Worm (Caenorhabditis elegans) whole organism, L2 larva: Measurements from ENCODE around the gene T08D10.4.

ENCODE experiments used
- C34F6.9 ChIP-seq: fragments of 150-350 bp; optimal IDR thresholded peaks from 2 replicates; lab custom pipeline; 2014; ENCODE audit warnings: missing biosample characterization, missing genetic modification characterization
- F13H6.1 ChIP-seq: sonication (generic microtip); optimal IDR thresholded peaks from 2 replicates; lab custom pipeline; 2016; ENCODE audit warnings: missing genetic modification characterization, missing compliant biosample characterization
- R02D3.7 ChIP-seq: fragments of 150-350 bp; optimal IDR thresholded peaks from 2 replicates; lab custom pipeline; 2014; ENCODE audit warnings: missing biosample characterization, missing genetic modification characterization
- Y55F3AM.14 ChIP-seq: fragments of 200-800 bp; sonication (Bioruptor generic); optimal IDR thresholded peaks from 2 replicates; lab custom pipeline; 2018; ENCODE audit warnings: mild to moderate bottlenecking, missing genetic modification characterization, missing compliant biosample characterization
- ZK546.5 ChIP-seq: sonication (generic microtip); optimal IDR thresholded peaks from 2 replicates; lab custom pipeline; 2017; ENCODE audit warnings: missing biosample characterization, missing genetic modification characterization
- alr-1 ChIP-seq: fragments of 150-350 bp; optimal IDR thresholded peaks from 2 replicates; lab custom pipeline; 2014; ENCODE audit warnings: missing biosample characterization, missing genetic modification characterization
- aly-2 ChIP-seq: fragments of 150-350 bp; optimal IDR thresholded peaks from 2 replicates; lab custom pipeline; 2014; ENCODE audit warnings: missing biosample characterization, missing genetic modification characterization
- ama-1 ChIP-seq: fragments of 150-350 bp; optimal IDR thresholded peaks from 2 replicates; lab custom pipeline; 2018; ENCODE audit warnings: inconsistent platforms
- blmp-1 ChIP-seq: sonication (generic microtip); optimal IDR thresholded peaks from 2 replicates; lab custom pipeline; 2017; ENCODE audit warnings: missing genetic modification characterization, mild to moderate bottlenecking, missing compliant biosample characterization, antibody characterized with exemption, moderate library complexity; ENCODE audit not compliant: insufficient read depth
- ceh-16 ChIP-seq: fragments of 150-350 bp; optimal IDR thresholded peaks from 2 replicates; lab custom pipeline; 2014; ENCODE audit warnings: missing biosample characterization, missing genetic modification characterization
- ceh-82 ChIP-seq: fragments of 150-350 bp; optimal IDR thresholded peaks from 2 replicates; lab custom pipeline; 2014; ENCODE audit warnings: missing biosample characterization, missing genetic modification characterization
- crh-2 ChIP-seq: sonication (generic microtip); optimal IDR thresholded peaks from 2 replicates; lab custom pipeline; 2017; ENCODE audit warnings: missing biosample characterization, missing genetic modification characterization
- egl-27 ChIP-seq: sonication (generic microtip); optimal IDR thresholded peaks from 3 replicates; lab custom pipeline; 2017; ENCODE audit warnings: missing biosample characterization, missing genetic modification reagents, missing genetic modification characterization
- elt-1 ChIP-seq: fragments of 150-350 bp; optimal IDR thresholded peaks from 2 replicates; lab custom pipeline; 2014; ENCODE audit warnings: missing biosample characterization, missing genetic modification characterization
- elt-3 ChIP-seq: sonication (generic microtip); optimal IDR thresholded peaks from 2 replicates; lab custom pipeline; 2017; ENCODE audit warnings: missing biosample characterization, missing genetic modification characterization
- fos-1 ChIP-seq: fragments of 150-350 bp; optimal IDR thresholded peaks from 2 replicates; lab custom pipeline; 2014; ENCODE audit warnings: missing biosample characterization, missing genetic modification characterization
- gmeb-1 ChIP-seq: fragments of 150-350 bp; optimal IDR thresholded peaks from 2 replicates; lab custom pipeline; 2014; ENCODE audit warnings: missing biosample characterization, missing genetic modification characterization
- lin-11 ChIP-seq: fragments of 150-350 bp; sonication (generic microtip); optimal IDR thresholded peaks from 2 replicates; lab custom pipeline; 2014; ENCODE audit warnings: missing biosample characterization, missing genetic modification characterization, inconsistent platforms, mixed read lengths
- lin-13 ChIP-seq: fragments of 150-350 bp; optimal IDR thresholded peaks from 2 replicates; lab custom pipeline; 2014; ENCODE audit warnings: missing biosample characterization, missing genetic modification reagents, missing genetic modification characterization
- mab-5 ChIP-seq: fragments of 150-350 bp; optimal IDR thresholded peaks from 2 replicates; lab custom pipeline; 2014; ENCODE audit warnings: missing biosample characterization, missing genetic modification characterization
- mbf-1 ChIP-seq: sonication (generic microtip); optimal IDR thresholded peaks from 2 replicates; lab custom pipeline; 2017; ENCODE audit warnings: missing biosample characterization, missing genetic modification characterization
- mdl-1 ChIP-seq, 2 experiments: fragments of 150-350 bp in 1 of 2; sonication (generic microtip) in 1 of 2; optimal IDR thresholded peaks; 2 replicates each; lab custom pipeline; 2017; ENCODE audit warnings: missing biosample characterization in 2 of 2, missing genetic modification characterization in 2 of 2
- nhr-10 ChIP-seq: sonication (generic microtip); optimal IDR thresholded peaks from 2 replicates; lab custom pipeline; 2017; ENCODE audit warnings: missing biosample characterization, missing genetic modification characterization
- nhr-11 ChIP-seq: fragments of 150-350 bp; optimal IDR thresholded peaks from 2 replicates; lab custom pipeline; 2014; ENCODE audit warnings: missing biosample characterization, missing genetic modification characterization
- nhr-12 ChIP-seq: fragments of 150-350 bp; optimal IDR thresholded peaks from 2 replicates; lab custom pipeline; 2014; ENCODE audit warnings: missing biosample characterization, missing genetic modification characterization
- nhr-129 ChIP-seq: fragments of 150-350 bp; optimal IDR thresholded peaks from 2 replicates; lab custom pipeline; 2014; ENCODE audit warnings: missing biosample characterization, missing genetic modification characterization
- nhr-21 ChIP-seq: fragments of 150-350 bp; optimal IDR thresholded peaks from 2 replicates; lab custom pipeline; 2014; ENCODE audit warnings: missing biosample characterization, missing genetic modification characterization
- nhr-23 ChIP-seq: fragments of 150-350 bp; optimal IDR thresholded peaks from 2 replicates; lab custom pipeline; 2014; ENCODE audit warnings: missing biosample characterization, missing genetic modification reagents, missing genetic modification characterization
- nhr-237 ChIP-seq: fragments of 150-350 bp; optimal IDR thresholded peaks from 2 replicates; lab custom pipeline; 2014; ENCODE audit warnings: missing biosample characterization, missing genetic modification characterization
- nhr-6 ChIP-seq: fragments of 150-350 bp; optimal IDR thresholded peaks from 2 replicates; lab custom pipeline; 2014; ENCODE audit warnings: missing biosample characterization, missing genetic modification characterization
- nhr-77 ChIP-seq: fragments of 150-350 bp; optimal IDR thresholded peaks from 2 replicates; lab custom pipeline; 2014; ENCODE audit warnings: missing biosample characterization, missing genetic modification characterization
- peb-1 ChIP-seq: fragments of 150-350 bp; optimal IDR thresholded peaks from 2 replicates; lab custom pipeline; 2014; ENCODE audit warnings: missing biosample characterization, missing genetic modification characterization
- sem-4 ChIP-seq: fragments of 150-350 bp; optimal IDR thresholded peaks from 2 replicates; lab custom pipeline; 2014; ENCODE audit warnings: missing biosample characterization, missing genetic modification reagents, missing genetic modification characterization
- skn-1 ChIP-seq: sonication (generic microtip); optimal IDR thresholded peaks from 2 replicates; lab custom pipeline; 2017; ENCODE audit warnings: missing biosample characterization, missing genetic modification characterization
- sma-3 ChIP-seq: sonication (generic microtip); optimal IDR thresholded peaks from 2 replicates; lab custom pipeline; 2016; ENCODE audit warnings: missing genetic modification reagents, missing genetic modification characterization, missing compliant biosample characterization
- snpc-4 ChIP-seq: fragments of 150-350 bp; optimal IDR thresholded peaks from 2 replicates; lab custom pipeline; 2014; ENCODE audit warnings: missing biosample characterization, missing genetic modification characterization
- unc-39 ChIP-seq: fragments of 150-350 bp; optimal IDR thresholded peaks from 2 replicates; lab custom pipeline; 2014; ENCODE audit warnings: missing biosample characterization, missing genetic modification characterization
- unc-62 ChIP-seq: fragments of 150-350 bp; optimal IDR thresholded peaks from 2 replicates; lab custom pipeline; 2014; ENCODE audit warnings: missing biosample characterization, missing genetic modification reagents, missing genetic modification characterization
- zag-1 ChIP-seq: fragments of 150-350 bp; optimal IDR thresholded peaks from 2 replicates; lab custom pipeline; 2014; ENCODE audit warnings: missing biosample characterization, missing genetic modification characterization
- ztf-11 ChIP-seq: sonication (generic microtip); optimal IDR thresholded peaks from 2 replicates; lab custom pipeline; 2017; ENCODE audit warnings: missing biosample characterization, missing genetic modification characterization
- ztf-4 ChIP-seq: fragments of 150-350 bp; optimal IDR thresholded peaks from 2 replicates; lab custom pipeline; 2014; ENCODE audit warnings: missing biosample characterization, missing genetic modification characterization

T08D10.4 gene

DNA sequence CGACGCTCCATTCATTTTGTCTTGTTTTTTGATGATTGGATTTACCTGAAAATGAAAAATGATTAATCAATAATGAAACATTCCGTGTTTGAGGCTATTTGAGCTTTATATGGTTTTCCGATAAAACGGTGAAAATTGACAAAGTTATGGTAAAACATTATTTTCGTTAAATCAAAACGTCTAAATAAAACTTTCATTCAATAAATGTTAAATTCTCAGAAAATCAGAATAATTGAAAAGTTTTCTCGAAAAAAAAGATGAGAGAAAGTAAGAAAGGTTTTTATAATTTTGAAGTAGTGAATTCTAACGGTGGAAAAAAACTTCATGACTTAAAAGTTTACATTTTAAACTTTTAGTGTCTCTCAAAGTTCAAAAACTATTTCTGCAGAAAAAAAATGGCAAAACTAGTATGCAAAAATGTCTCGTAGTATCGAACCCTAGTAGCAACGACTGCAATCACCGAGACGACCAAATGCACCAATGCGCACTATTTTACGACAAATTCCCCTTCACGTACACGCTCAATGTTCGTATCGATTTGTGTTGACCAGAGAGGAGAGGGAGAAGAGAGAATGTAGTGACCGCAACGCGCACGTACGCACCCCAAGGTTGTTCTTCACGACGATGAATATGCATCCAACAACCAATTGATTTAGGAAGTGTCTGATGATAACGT is 6.2 kb downstream of the T08D10.4 start, which contains the start of gene nfya-1 (continued):
- TF ChIP-seq nhr-129: peak; percentile 88
- no peak for TF ChIP-seq alr-1 (tag; lab: Kevin White, UChicago)
- TF ChIP-seq ztf-4 (tag; lab: Kevin White, UChicago): no peak
- TF ChIP-seq nhr-23 (tag; lab: Kevin White, UChicago): no peak
- no peak for TF ChIP-seq Y55F3AM.14
- peak; percentile 78 for TF ChIP-seq crh-2
- peak; percentile 25 for TF ChIP-seq nhr-21 (tag; lab: Kevin White, UChicago)
- no peak for TF ChIP-seq mbf-1 (tag; lab: Kevin White, UChicago)
- TF ChIP-seq unc-39: no peak
- TF ChIP-seq nhr-10 (tag; lab: Kevin White, UChicago): no peak
- TF ChIP-seq fos-1: peak; percentile 18
- no peak for TF ChIP-seq ceh-82 (tag; lab: Kevin White, UChicago)
- peak; percentile 72 for TF ChIP-seq F13H6.1 (tag; lab: Kevin White, UChicago)
- no peak for TF ChIP-seq snpc-4
- TF ChIP-seq mab-5 (tag; lab: Kevin White, UChicago): no peak
- TF ChIP-seq elt-3 (tag; lab: Kevin White, UChicago): no peak

DNA sequence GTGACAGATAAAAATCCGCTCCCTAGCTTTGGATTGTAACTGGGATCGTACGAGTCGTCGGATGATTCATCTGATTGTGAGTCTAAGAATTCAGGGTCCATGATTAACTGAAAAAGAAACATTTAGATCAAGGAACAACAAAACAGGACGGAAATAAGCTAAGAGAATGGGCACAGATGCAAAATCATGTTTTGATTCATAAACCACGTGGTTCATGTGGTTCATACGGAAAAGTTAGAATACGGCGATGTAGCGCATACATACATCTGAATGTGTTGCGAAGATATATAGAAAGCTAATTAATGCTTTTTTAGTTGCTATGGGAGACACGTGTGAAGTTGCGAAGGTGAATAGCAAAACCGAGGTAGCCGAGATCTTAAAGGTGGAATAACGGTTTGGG is 11.2 kb downstream of the T08D10.4 start, which contains the start of gene F55G7.3:
TSS of gene F55G7.3 (minus strand) at position 101 of the 400 bp plus-strand sequence.
- TF ChIP-seq snpc-4 (no peak), nhr-21 (tag; lab: Kevin White, UChicago) (no peak), mbf-1 (tag; lab: Kevin White, UChicago) (no peak), gmeb-1 (tag; lab: Kevin White, UChicago) (no peak), unc-62 (no peak), R02D3.7 (tag; lab: Kevin White, UChicago) (no peak), alr-1 (tag; lab: Kevin White, UChicago) (no peak), ceh-82 (tag; lab: Kevin White, UChicago) (no peak), peb-1 (tag; lab: Kevin White, UChicago) (no peak), elt-3 (tag; lab: Kevin White, UChicago) (no peak), blmp-1 (tag; lab: Kevin White, UChicago) (no peak)

DNA sequence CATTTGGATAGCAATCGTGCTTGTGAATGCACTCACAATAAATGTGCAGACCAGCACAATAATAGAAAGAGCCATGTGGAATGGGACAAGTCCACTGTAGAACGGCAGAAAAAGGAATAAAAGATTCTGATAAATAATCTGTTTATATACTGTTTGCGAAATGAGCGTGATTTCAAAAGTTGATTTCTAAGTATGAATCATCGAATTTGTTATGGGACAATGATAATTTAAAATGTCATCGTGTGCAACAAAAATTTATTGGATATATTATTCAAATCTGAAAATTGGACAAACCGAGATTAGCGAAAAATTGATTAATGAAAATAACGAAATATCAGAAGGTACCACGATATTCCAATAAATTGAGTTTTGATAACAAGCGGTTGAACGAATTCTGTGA is 14.3 kb downstream of the T08D10.4 start, which contains the start of gene F55G7.5:
TSS of gene F55G7.5 (minus strand) at position 101 of the 400 bp plus-strand sequence.
- TF ChIP-seq gmeb-1 (tag; lab: Kevin White, UChicago) (no peak), Y55F3AM.14 (no peak), ama-1 (no peak), aly-2 (no peak), unc-39 (no peak), sem-4 (tag; lab: Kevin White, UChicago) (no peak), unc-62 (no peak), nhr-6 (no peak), sma-3 (GFP tag; lab: Kevin White, UChicago) (no peak)
- TF ChIP-seq, all 48 proteins: peak for 0

DNA sequence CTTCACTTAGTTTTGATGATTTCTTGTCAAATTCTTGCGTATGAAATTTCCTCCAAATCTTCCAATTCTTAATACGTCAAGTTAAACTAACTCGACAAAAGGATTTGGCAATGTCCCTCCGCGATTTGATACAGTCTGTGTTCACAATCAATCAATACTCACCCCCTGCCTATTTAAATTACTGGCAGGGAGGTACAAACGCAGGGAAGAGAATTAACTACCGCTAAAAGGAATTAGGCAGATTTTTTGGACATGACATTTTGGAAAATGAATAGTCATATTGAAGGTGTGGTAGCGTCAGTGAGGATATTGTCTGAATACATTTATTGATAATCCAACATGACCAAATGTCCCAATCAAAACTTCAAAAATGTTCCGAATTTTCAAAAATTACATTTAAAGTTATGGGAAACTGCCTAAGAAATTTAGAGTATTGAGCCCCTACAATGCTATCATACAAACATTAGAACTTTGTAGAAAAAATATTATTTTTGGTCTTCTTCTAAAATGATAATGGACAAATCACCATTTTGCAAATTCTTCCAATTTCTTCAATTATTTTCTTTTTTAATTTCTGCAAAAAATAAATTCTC is 15.7 kb downstream of the T08D10.4 start:
- TF ChIP-seq nhr-6 (peak; percentile 99), peb-1 (tag; lab: Kevin White, UChicago) (no peak), Y55F3AM.14 (peak; percentile 92), snpc-4 (peak; percentile 91), aly-2 (no peak), ceh-82 (tag; lab: Kevin White, UChicago) (peak; percentile 96), fos-1 (peak; percentile 98), ZK546.5 (peak; percentile 71), ztf-11 (peak; percentile 77), egl-27 (tag; lab: Kevin White, UChicago) (peak; percentile 99), crh-2 (peak; percentile 99), zag-1 (tag; lab: Kevin White, UChicago) (peak; percentile 96), nhr-21 (tag; lab: Kevin White, UChicago) (peak; percentile 100), lin-11 (tag; lab: Kevin White, UChicago) (peak; percentile 76), gmeb-1 (tag; lab: Kevin White, UChicago) (peak; percentile 97), mdl-1 (tag; optimal IDR thresholded peaks at IDR 0.05; lab: Kevin White, UChicago) (peak; percentile 90 to 92), unc-39 (peak; percentile 89), R02D3.7 (tag; lab: Kevin White, UChicago) (peak; percentile 78), mbf-1 (tag; lab: Kevin White, UChicago) (peak; percentile 75), ztf-4 (tag; lab: Kevin White, UChicago) (peak; percentile 91), sem-4 (tag; lab: Kevin White, UChicago) (peak; percentile 97), unc-62 (peak; percentile 93), elt-1 (tag; lab: Kevin White, UChicago) (no peak), nhr-237 (peak; percentile 96), ama-1 (peak; percentile 51), blmp-1 (tag; lab: Kevin White, UChicago) (peak; percentile 93), elt-3 (tag; lab: Kevin White, UChicago) (peak; percentile 77), nhr-12 (tag; lab: Kevin White, UChicago) (peak; percentile 70), nhr-77 (tag; lab: Kevin White, UChicago) (peak; percentile 98), mab-5 (tag; lab: Kevin White, UChicago) (peak; percentile 98), lin-13 (peak; percentile 99), nhr-10 (tag; lab: Kevin White, UChicago) (peak; percentile 99), C34F6.9 (tag; lab: Kevin White, UChicago) (peak; percentile 98), ceh-16 (peak; percentile 92), skn-1 (tag; lab: Kevin White, UChicago) (peak; percentile 98), nhr-11 (tag; lab: Kevin White, UChicago) (peak; percentile 62), nhr-23 (tag; lab: Kevin White, UChicago) (no peak), nhr-129 (peak; percentile 100)
